Worm (Caenorhabditis elegans) whole organism, late embryonic: ENCODE results near the gene cyp-14A3.

Source experiments
- ahr-1 ChIP-seq: sonication (generic microtip); optimal IDR thresholded peaks from 2 replicates; lab custom pipeline; 2016; ENCODE audit warnings: missing genetic modification characterization, missing compliant biosample characterization
- ama-1 ChIP-seq: fragments of 150-350 bp; optimal IDR thresholded peaks from 2 replicates; lab custom pipeline; 2014
- ceh-48 ChIP-seq: sonication (generic microtip); optimal IDR thresholded peaks from 2 replicates; lab custom pipeline; 2016; ENCODE audit warnings: missing genetic modification characterization, inconsistent platforms, missing compliant biosample characterization
- ceh-6 ChIP-seq: fragments of 200-800 bp; sonication (Bioruptor generic); optimal IDR thresholded peaks from 2 replicates; lab custom pipeline; 2018; ENCODE audit warnings: mild to moderate bottlenecking, missing genetic modification characterization, missing compliant biosample characterization
- elt-2 ChIP-seq: sonication (generic microtip); optimal IDR thresholded peaks from 2 replicates; lab custom pipeline; 2016; ENCODE audit warnings: missing genetic modification reagents, missing genetic modification characterization, missing compliant biosample characterization
- gmeb-2 ChIP-seq: sonication (generic microtip); optimal IDR thresholded peaks from 2 replicates; lab custom pipeline; 2016; ENCODE audit warnings: missing genetic modification characterization, inconsistent platforms, missing compliant biosample characterization
- lim-6 ChIP-seq: sonication (generic microtip); optimal IDR thresholded peaks from 2 replicates; lab custom pipeline; 2016; ENCODE audit warnings: missing genetic modification characterization, missing compliant biosample characterization
- lin-11 ChIP-seq: fragments of 200-800 bp; sonication (Bioruptor generic); optimal IDR thresholded peaks from 2 replicates; lab custom pipeline; 2018; ENCODE audit warnings: mild to moderate bottlenecking, missing genetic modification characterization, missing compliant biosample characterization
- nfya-1 ChIP-seq: sonication (generic microtip); optimal IDR thresholded peaks from 2 replicates; lab custom pipeline; 2017; ENCODE audit warnings: missing genetic modification characterization, mild to moderate bottlenecking, missing compliant biosample characterization, antibody characterized with exemption, moderate library complexity
- odd-2 ChIP-seq: sonication (generic microtip); optimal IDR thresholded peaks from 2 replicates; lab custom pipeline; 2017; ENCODE audit warnings: antibody characterized with exemption, mild to moderate bottlenecking, missing genetic modification characterization, missing compliant biosample characterization
- pat-9 ChIP-seq: fragments of 200-800 bp; sonication (Bioruptor generic); optimal IDR thresholded peaks from 2 replicates; lab custom pipeline; 2018; ENCODE audit warnings: mild to moderate bottlenecking, missing genetic modification characterization, moderate library complexity, missing compliant biosample characterization
- pqm-1 ChIP-seq: sonication (generic microtip); optimal IDR thresholded peaks from 2 replicates; lab custom pipeline; 2016; ENCODE audit warnings: missing genetic modification characterization, missing compliant biosample characterization
- tbx-7 ChIP-seq: sonication (generic microtip); optimal IDR thresholded peaks from 2 replicates; lab custom pipeline; 2016; ENCODE audit warnings: missing genotype, missing genetic modification characterization, missing compliant biosample characterization
- unc-55 ChIP-seq: sonication (generic microtip); optimal IDR thresholded peaks from 2 replicates; lab custom pipeline; 2017; ENCODE audit warnings: missing biosample characterization, missing genetic modification reagents, missing genetic modification characterization

ce11 chrX:13305779-13306178 lies 31.8 kb upstream of the cyp-14A3 start, which contains the start of gene srd-43:
- TF ChIP-seq odd-2 (tag; lab: Kevin White, UChicago) (no peak), unc-55 (GFP tag; lab: Kevin White, UChicago) (no peak), ahr-1 (tag; lab: Kevin White, UChicago) (no peak), elt-2 (tag; lab: Kevin White, UChicago) (no peak), ceh-48 (tag; lab: Kevin White, UChicago) (no peak), ceh-6 (GFP tag; lab: Kevin White, UChicago) (no peak), lin-11 (no peak), lim-6 (no peak), nfya-1 (tag; lab: Kevin White, UChicago) (no peak), pqm-1 (tag; lab: Kevin White, UChicago) (no peak), tbx-7 (tag; lab: Kevin White, UChicago) (no peak), pat-9 (tag; lab: Kevin White, UChicago) (no peak), gmeb-2 (tag; lab: Kevin White, UChicago) (no peak), ama-1 (lab: Kevin White, UChicago) (no peak)
